Worm (Caenorhabditis elegans) whole organism, L3 larva: ENCODE measurements around the gene cyp-35B1.

Experiments
- R02D3.7 ChIP-seq: fragments of 150-350 bp; optimal IDR thresholded peaks from 2 replicates; lab custom pipeline; 2014; ENCODE audit warnings: missing biosample characterization, missing genetic modification characterization
- ZK546.5 ChIP-seq: sonication (generic microtip); optimal IDR thresholded peaks from 2 replicates; lab custom pipeline; 2017; ENCODE audit warnings: missing biosample characterization, missing genetic modification characterization
- aly-2 ChIP-seq: fragments of 150-350 bp; optimal IDR thresholded peaks from 2 replicates; lab custom pipeline; 2014; ENCODE audit warnings: missing biosample characterization, missing genetic modification characterization
- ceh-16 ChIP-seq: sonication (generic microtip); optimal IDR thresholded peaks from 2 replicates; lab custom pipeline; 2017; ENCODE audit warnings: missing biosample characterization, missing genetic modification characterization
- ceh-28 ChIP-seq: fragments of 150-350 bp; optimal IDR thresholded peaks from 2 replicates; lab custom pipeline; 2014; ENCODE audit warnings: missing biosample characterization, missing genetic modification reagents, missing genetic modification characterization
- ceh-82 ChIP-seq: fragments of 150-350 bp; optimal IDR thresholded peaks from 2 replicates; lab custom pipeline; 2014; ENCODE audit warnings: missing biosample characterization, missing genetic modification characterization
- ceh-9 ChIP-seq: sonication (generic microtip); optimal IDR thresholded peaks from 2 replicates; lab custom pipeline; 2018; ENCODE audit warnings: missing biosample characterization, missing genetic modification characterization
- daf-12 ChIP-seq: fragments of 150-350 bp; optimal IDR thresholded peaks from 2 replicates; lab custom pipeline; 2014; ENCODE audit warnings: missing biosample characterization, missing genetic modification reagents, missing genetic modification characterization
- egl-27 ChIP-seq: sonication (generic microtip); optimal IDR thresholded peaks from 4 replicates; lab custom pipeline; 2017; ENCODE audit warnings: missing biosample characterization, missing genetic modification reagents, missing genetic modification characterization
- egl-5 ChIP-seq: fragments of 150-350 bp; optimal IDR thresholded peaks from 2 replicates; lab custom pipeline; 2017; ENCODE audit warnings: missing biosample characterization, missing genetic modification reagents, missing genetic modification characterization, inconsistent platforms
- elt-1 ChIP-seq: fragments of 150-350 bp; optimal IDR thresholded peaks from 2 replicates; lab custom pipeline; 2014; ENCODE audit warnings: missing biosample characterization, missing genetic modification characterization
- elt-3 ChIP-seq, 3 experiments: fragments of 150-350 bp in 1 of 3; sonication (generic microtip) in 2 of 3; optimal IDR thresholded peaks; 2 replicates in 2 of 3; 4 replicates in 1 of 3; lab custom pipeline; 2014 to 2017; ENCODE audit warnings: missing biosample characterization in 3 of 3, missing genetic modification characterization in 3 of 3
- eor-1 ChIP-seq, 2 experiments: fragments of 150-350 bp; optimal IDR thresholded peaks; 2 replicates each; lab custom pipeline; 2014 to 2018; ENCODE audit warnings: missing biosample characterization in 2 of 2, missing genetic modification characterization in 2 of 2
- fkh-10 ChIP-seq: sonication (generic microtip); optimal IDR thresholded peaks from 2 replicates; lab custom pipeline; 2017; ENCODE audit warnings: missing biosample characterization, missing genetic modification reagents, missing genetic modification characterization
- fos-1 ChIP-seq: fragments of 150-350 bp; optimal IDR thresholded peaks from 2 replicates; lab custom pipeline; 2014; ENCODE audit warnings: missing biosample characterization, missing genetic modification characterization
- hmg-11 ChIP-seq: sonication (generic microtip); optimal IDR thresholded peaks from 2 replicates; lab custom pipeline; 2016; ENCODE audit warnings: missing genetic modification characterization, missing compliant biosample characterization
- jun-1 ChIP-seq: fragments of 150-350 bp; optimal IDR thresholded peaks from 2 replicates; lab custom pipeline; 2014; ENCODE audit warnings: missing biosample characterization, missing genetic modification reagents, missing genetic modification characterization
- lin-39 ChIP-seq: fragments of 150-350 bp; optimal IDR thresholded peaks from 2 replicates; lab custom pipeline; 2018; ENCODE audit warnings: missing biosample characterization, missing genetic modification reagents, missing genetic modification characterization
- mdl-1 ChIP-seq: fragments of 150-350 bp; optimal IDR thresholded peaks from 2 replicates; lab custom pipeline; 2014; ENCODE audit warnings: missing biosample characterization, missing genetic modification characterization
- nfya-1 ChIP-seq: sonication (generic microtip); optimal IDR thresholded peaks from 2 replicates; lab custom pipeline; 2017; ENCODE audit warnings: missing genetic modification characterization, mild to moderate bottlenecking, missing compliant biosample characterization, antibody characterized with exemption, moderate library complexity; ENCODE audit not compliant: insufficient read depth
- nhr-11 ChIP-seq: fragments of 150-350 bp; optimal IDR thresholded peaks from 2 replicates; lab custom pipeline; 2014; ENCODE audit warnings: missing biosample characterization, missing genetic modification characterization
- nhr-12 ChIP-seq: fragments of 150-350 bp; optimal IDR thresholded peaks from 2 replicates; lab custom pipeline; 2014; ENCODE audit warnings: missing biosample characterization, missing genetic modification characterization
- nhr-23 ChIP-seq: fragments of 150-350 bp; optimal IDR thresholded peaks from 2 replicates; lab custom pipeline; 2014; ENCODE audit warnings: missing biosample characterization, missing genetic modification reagents, missing genetic modification characterization
- nhr-25 ChIP-seq: sonication (generic microtip); optimal IDR thresholded peaks from 2 replicates; lab custom pipeline; 2017; ENCODE audit warnings: missing biosample characterization, missing genetic modification characterization
- nhr-28 ChIP-seq: fragments of 150-350 bp; optimal IDR thresholded peaks from 2 replicates; lab custom pipeline; 2014; ENCODE audit warnings: missing biosample characterization, missing genetic modification characterization
- nhr-43 ChIP-seq: sonication (generic microtip); optimal IDR thresholded peaks from 2 replicates; lab custom pipeline; 2016; ENCODE audit warnings: mild to moderate bottlenecking, missing genetic modification characterization, missing compliant biosample characterization; ENCODE audit not compliant: poor library complexity, severe bottlenecking
- nhr-67 ChIP-seq: fragments of 150-350 bp; optimal IDR thresholded peaks from 2 replicates; lab custom pipeline; 2014; ENCODE audit warnings: missing biosample characterization, missing genetic modification characterization
- nhr-77 ChIP-seq: fragments of 150-350 bp; optimal IDR thresholded peaks from 2 replicates; lab custom pipeline; 2014; ENCODE audit warnings: missing biosample characterization, missing genetic modification characterization
- pha-4 ChIP-seq: fragments of 150-350 bp; optimal IDR thresholded peaks from 2 replicates; lab custom pipeline; 2014; ENCODE audit warnings: missing biosample characterization, missing genetic modification reagents, missing genetic modification characterization
- sea-2 ChIP-seq: fragments of 150-350 bp; sonication (generic microtip); optimal IDR thresholded peaks from 4 replicates; lab custom pipeline; 2014; ENCODE audit warnings: missing biosample characterization, missing genetic modification reagents, missing genetic modification characterization
- tbx-2 ChIP-seq: sonication (generic microtip); optimal IDR thresholded peaks from 2 replicates; lab custom pipeline; 2016; ENCODE audit warnings: mild to moderate bottlenecking, missing genetic modification characterization, missing compliant biosample characterization
- unc-39 ChIP-seq: sonication (generic microtip); optimal IDR thresholded peaks from 4 replicates; lab custom pipeline; 2017; ENCODE audit warnings: missing biosample characterization, missing genetic modification characterization
- unc-62 ChIP-seq: fragments of 150-350 bp; sonication (generic microtip); optimal IDR thresholded peaks from 4 replicates; lab custom pipeline; 2014; ENCODE audit warnings: missing biosample characterization, missing genetic modification reagents, missing genetic modification characterization
- zag-1 ChIP-seq: fragments of 150-350 bp; optimal IDR thresholded peaks from 2 replicates; lab custom pipeline; 2014; ENCODE audit warnings: missing biosample characterization, missing genetic modification characterization
- ztf-11 ChIP-seq: fragments of 150-350 bp; optimal IDR thresholded peaks from 2 replicates; lab custom pipeline; 2014; ENCODE audit warnings: missing biosample characterization, missing genetic modification characterization
- ztf-4 ChIP-seq: fragments of 150-350 bp; optimal IDR thresholded peaks from 2 replicates; lab custom pipeline; 2014; ENCODE audit warnings: missing biosample characterization, missing genetic modification characterization

Gene cyp-35B1

ce11 chrV:3913131-3913530 lies 25.7 kb upstream of the cyp-35B1 start:
- TF ChIP-seq lin-39 (no peak), fkh-10 (no peak), tbx-2 (no peak), ceh-16 (tag; lab: Kevin White, UChicago) (no peak), ceh-9 (tag; lab: Kevin White, UChicago) (no peak), pha-4 (no peak), nhr-77 (tag; lab: Kevin White, UChicago) (no peak), daf-12 (tag; lab: Kevin White, UChicago) (no peak), egl-27 (tag; lab: Kevin White, UChicago) (no peak), nhr-67 (tag; lab: Kevin White, UChicago) (no peak), ztf-4 (no peak), egl-5 (tag; lab: Kevin White, UChicago) (no peak), ZK546.5 (no peak), sea-2 (GFP tag; lab: Kevin White, UChicago) (no peak), nhr-11 (tag; lab: Kevin White, UChicago) (no peak), eor-1 (tag; optimal IDR thresholded peaks at IDR 0.05; lab: Kevin White, UChicago) (no peak), hmg-11 (tag; lab: Kevin White, UChicago) (no peak), nhr-23 (tag; lab: Kevin White, UChicago) (no peak)

- TF ChIP-seq R02D3.7 = no peak
These were observed 22.4 kb upstream of the cyp-35B1 start, which contains the start of gene srx-67 for ce11 chrV:3916480-3916879. srx-67 (plus strand) TSS chrV:3916780.

- TF ChIP-seq ceh-28 (tag; lab: Kevin White, UChicago) (no peak), fos-1 (tag; lab: Kevin White, UChicago) (no peak), fkh-10 (no peak), R02D3.7 (no peak), nhr-43 (tag; lab: Kevin White, UChicago) (no peak), ceh-16 (tag; lab: Kevin White, UChicago) (no peak), ZK546.5 (no peak), ceh-9 (tag; lab: Kevin White, UChicago) (no peak), eor-1 (tag; optimal IDR thresholded peaks at IDR 0.05; lab: Kevin White, UChicago) (no peak), pha-4 (no peak), lin-39 (no peak), nhr-25 (tag; lab: Kevin White, UChicago) (no peak)
These were observed 19.5 kb upstream of the cyp-35B1 start, which contains the start of gene srx-66 for ce11 chrV:3919289-3919688. srx-66 (plus strand) TSS chrV:3919589.

ce11 chrV:3921635-3922034 lies 17.2 kb upstream of the cyp-35B1 start, which contains the start of gene srx-65:
srx-65 (plus strand) TSS chrV:3921935.
- no peak for TF ChIP-seq pha-4
- TF ChIP-seq ceh-82 (tag; lab: Kevin White, UChicago) = no peak
- TF ChIP-seq elt-3 (tag; optimal IDR thresholded peaks at IDR 0.05; lab: Kevin White, UChicago) = no peak
- no peak for TF ChIP-seq R02D3.7
- TF ChIP-seq ceh-9 (tag; lab: Kevin White, UChicago) = no peak
- no peak for TF ChIP-seq egl-27 (tag; lab: Kevin White, UChicago)
- no peak for TF ChIP-seq jun-1 (tag; lab: Kevin White, UChicago)
- no peak for TF ChIP-seq nhr-28 (tag; lab: Kevin White, UChicago)
- no peak for TF ChIP-seq ZK546.5
- no peak for TF ChIP-seq lin-39
- no peak for TF ChIP-seq nfya-1
- TF ChIP-seq ztf-11 (tag; lab: Kevin White, UChicago) = no peak
- TF ChIP-seq unc-39 (tag; lab: Kevin White, UChicago) = no peak
- no peak for TF ChIP-seq fos-1 (tag; lab: Kevin White, UChicago)
- TF ChIP-seq nhr-12 (tag; lab: Kevin White, UChicago) = no peak
- no peak for TF ChIP-seq ztf-4
- TF ChIP-seq tbx-2 = no peak
- TF ChIP-seq mdl-1 = no peak
- no peak for TF ChIP-seq sea-2 (GFP tag; lab: Kevin White, UChicago)
- no peak for TF ChIP-seq egl-5 (tag; lab: Kevin White, UChicago)

ce11 chrV:3922547-3922946 lies 16.3 kb upstream of the cyp-35B1 start:
- TF ChIP-seq lin-39 = no peak

- TF ChIP-seq hmg-11 (tag; lab: Kevin White, UChicago) (no peak), nhr-23 (tag; lab: Kevin White, UChicago) (no peak), pha-4 (no peak), ZK546.5 (no peak), zag-1 (tag; lab: Kevin White, UChicago) (no peak), ceh-82 (tag; lab: Kevin White, UChicago) (no peak), aly-2 (no peak), elt-1 (tag; lab: Kevin White, UChicago) (no peak), sea-2 (GFP tag; lab: Kevin White, UChicago) (no peak), unc-62 (GFP tag; lab: Kevin White, UChicago) (no peak), nfya-1 (no peak)
These were observed 11.3 kb upstream of the cyp-35B1 start for ce11 chrV:3927522-3927921.
